Fruit fly (Drosophila melanogaster): ENCODE data around the gene CG6766.

- no peak for TF ChIP-seq CG10669 (GFP tag; optimal IDR thresholded peaks at IDR 0.05)
- no peak for TF ChIP-seq CG31627 (GFP tag; optimal IDR thresholded peaks at IDR 0.05)
- no peak for TF ChIP-seq Eip75B (GFP tag; optimal IDR thresholded peaks at IDR 0.05)
- TF ChIP-seq CG6854 (GFP tag; optimal IDR thresholded peaks at IDR 0.05), result no peak
- no peak for TF ChIP-seq acj6 (GFP tag; optimal IDR thresholded peaks at IDR 0.05)
- no peak for TF ChIP-seq CG6792 (GFP tag; optimal IDR thresholded peaks at IDR 0.05)
These were observed 47.0 kb upstream of the CG6766 start for dm6 chr2L:12087442-12087841.
